Worm (Caenorhabditis elegans) whole organism, young adult: ENCODE measurements around the gene C06H5.8.
"Not testable (repeated sequence)": the region's sequence is repeated elsewhere in the genome, so short reads cannot be mapped to it uniquely, and the experiment has no call there.

ENCODE experiments used
- B0035.1 ChIP-seq: sonication (generic microtip); optimal IDR thresholded peaks from 2 replicates; lab custom pipeline; 2016; ENCODE audit warnings: missing genetic modification characterization, mild to moderate bottlenecking, missing compliant biosample characterization, missing genotype, missing genetic modification reagents
- B0261.1 ChIP-seq: sonication (generic microtip); optimal IDR thresholded peaks from 2 replicates; lab custom pipeline; 2016; ENCODE audit warnings: mild to moderate bottlenecking, missing genetic modification characterization, moderate library complexity, missing compliant biosample characterization
- D2030.7 ChIP-seq: fragments of 200-800 bp; sonication (Bioruptor generic); IDR thresholded peaks from 2 replicates; pipeline ENCODE4 v1.3.6; 2022; ENCODE audit warnings: missing genetic modification reagents, missing genetic modification characterization, missing compliant biosample characterization
- F33H1.4 ChIP-seq: fragments of 200-800 bp; sonication (Bioruptor generic); IDR thresholded peaks from 2 replicates; pipeline ENCODE4 v1.3.6; 2022; ENCODE audit warnings: missing genetic modification reagents, missing genetic modification characterization, missing compliant biosample characterization
- F49E8.2 ChIP-seq: sonication (generic microtip); optimal IDR thresholded peaks from 3 replicates; lab custom pipeline; 2017; ENCODE audit warnings: missing genetic modification characterization, mild to moderate bottlenecking, missing compliant biosample characterization, antibody characterized with exemption, moderate library complexity; ENCODE audit not compliant: insufficient read depth
- F57C9.4 ChIP-seq: sonication (generic microtip); optimal IDR thresholded peaks from 2 replicates; lab custom pipeline; 2017; ENCODE audit warnings: mild to moderate bottlenecking, missing genetic modification characterization, missing compliant biosample characterization
- Y53G8AR.9 ChIP-seq: fragments of 200-800 bp; sonication (Bioruptor generic); conservative IDR thresholded peaks from 2 replicates; pipeline ENCODE4 v1.3.6; 2022; ENCODE audit warnings: missing genetic modification reagents, missing genetic modification characterization, missing compliant biosample characterization
- akir-1 ChIP-seq: fragments of 200-800 bp; sonication (Bioruptor generic); optimal IDR thresholded peaks from 2 replicates; lab custom pipeline; 2018; ENCODE audit warnings: mild to moderate bottlenecking, missing genetic modification characterization, moderate library complexity, missing compliant biosample characterization
- ama-1 ChIP-seq, 3 experiments: fragments of 150-350 bp in 1 of 3; sonication (generic microtip) in 2 of 3; optimal IDR thresholded peaks; 2 replicates each; lab custom pipeline; 2014 to 2018; ENCODE audit warnings: missing biosample characterization in 2 of 3, missing genetic modification characterization in 2 of 3, missing genetic modification reagents in 2 of 3
- attf-3 ChIP-seq: fragments of 200-800 bp; sonication (Bioruptor generic); conservative IDR thresholded peaks from 2 replicates; pipeline ENCODE4 v1.3.6; 2022; ENCODE audit warnings: missing genetic modification reagents, missing genetic modification characterization, missing compliant biosample characterization
- attf-6 ChIP-seq: fragments of 200-800 bp; sonication (Bioruptor generic); IDR thresholded peaks from 2 replicates; pipeline ENCODE4 v1.3.6; 2022; ENCODE audit warnings: missing genetic modification reagents, missing genetic modification characterization, missing compliant biosample characterization
- cebp-1 ChIP-seq, 2 experiments: fragments of 200-800 bp in 1 of 2; sonication (Bioruptor generic) in 1 of 2; sonication (generic microtip) in 1 of 2; IDR thresholded peaks in 1 of 2; optimal IDR thresholded peaks in 1 of 2; 2 replicates each; pipeline versions ENCODE4 v1.3.6 to Lab custom; 2017 to 2022; ENCODE audit warnings: missing compliant biosample characterization in 2 of 2, missing genetic modification characterization in 2 of 2, mild to moderate bottlenecking in 1 of 2, missing genetic modification reagents in 1 of 2, moderate library complexity in 1 of 2
- ceh-40 ChIP-seq: fragments of 200-800 bp; sonication (Bioruptor generic); IDR thresholded peaks from 2 replicates; pipeline ENCODE4 v1.3.6; 2022; ENCODE audit warnings: missing genetic modification characterization, missing compliant biosample characterization
- dpff-1 ChIP-seq: sonication (generic microtip); optimal IDR thresholded peaks from 2 replicates; lab custom pipeline; 2017; ENCODE audit warnings: mild to moderate bottlenecking, missing genetic modification characterization, missing compliant biosample characterization
- dpl-1 ChIP-seq: fragments of 150-350 bp; optimal IDR thresholded peaks from 2 replicates; lab custom pipeline; 2014; ENCODE audit warnings: missing biosample characterization, missing genetic modification reagents, missing genetic modification characterization
- egl-44 ChIP-seq: fragments of 200-800 bp; sonication (Bioruptor generic); IDR thresholded peaks from 2 replicates; pipeline ENCODE4 v1.3.6; 2022; ENCODE audit warnings: missing genetic modification reagents, missing genetic modification characterization, missing compliant biosample characterization
- egrh-3 ChIP-seq: fragments of 200-800 bp; sonication (Bioruptor generic); IDR thresholded peaks from 2 replicates; pipeline ENCODE4 v1.3.6; 2022; ENCODE audit warnings: missing genetic modification reagents, missing genetic modification characterization, missing compliant biosample characterization
- him-1 ChIP-seq: sonication (generic microtip); optimal IDR thresholded peaks from 2 replicates; lab custom pipeline; 2016; ENCODE audit warnings: missing genotype, missing genetic modification reagents, missing genetic modification characterization, missing compliant biosample characterization
- hlh-26 ChIP-seq: fragments of 200-800 bp; sonication (Bioruptor generic); conservative IDR thresholded peaks from 2 replicates; pipeline ENCODE4 v1.3.6; 2022; ENCODE audit warnings: missing genetic modification reagents, missing genetic modification characterization, missing compliant biosample characterization
- hmg-1.2 ChIP-seq: fragments of 200-800 bp; sonication (Bioruptor generic); IDR thresholded peaks from 2 replicates; pipeline ENCODE4 v1.3.6; 2022; ENCODE audit warnings: missing genetic modification reagents, missing genetic modification characterization, missing compliant biosample characterization
- hmg-20 ChIP-seq: fragments of 200-800 bp; sonication (Bioruptor generic); IDR thresholded peaks from 2 replicates; pipeline ENCODE4 v1.3.6; 2022; ENCODE audit warnings: missing genetic modification reagents, missing genetic modification characterization, missing compliant biosample characterization
- lir-1 ChIP-seq: fragments of 200-800 bp; sonication (Bioruptor generic); conservative IDR thresholded peaks from 2 replicates; pipeline ENCODE4 v1.3.6; 2022; ENCODE audit warnings: missing genetic modification reagents, missing genetic modification characterization, missing compliant biosample characterization
- lsl-1 ChIP-seq: fragments of 200-800 bp; sonication (Bioruptor generic); optimal IDR thresholded peaks from 2 replicates; lab custom pipeline; 2018; ENCODE audit warnings: mild to moderate bottlenecking, missing genetic modification characterization, moderate library complexity, missing compliant biosample characterization
- lsy-27 ChIP-seq: sonication (generic microtip); optimal IDR thresholded peaks from 2 replicates; lab custom pipeline; 2017; ENCODE audit warnings: missing genetic modification characterization, mild to moderate bottlenecking, missing compliant biosample characterization, antibody characterized with exemption, missing genotype, borderline replicate concordance; ENCODE audit not compliant: insufficient read depth
- madf-6 ChIP-seq: fragments of 200-800 bp; sonication (Bioruptor generic); IDR thresholded peaks from 2 replicates; pipeline ENCODE4 v1.3.6; 2022; ENCODE audit warnings: missing genetic modification reagents, missing genetic modification characterization, missing compliant biosample characterization
- madf-8 ChIP-seq: fragments of 200-800 bp; sonication (Bioruptor generic); conservative IDR thresholded peaks from 2 replicates; pipeline ENCODE4 v1.3.6; 2022; ENCODE audit warnings: missing genetic modification reagents, missing genetic modification characterization, missing compliant biosample characterization
- mcd-1 ChIP-seq: fragments of 200-800 bp; sonication (Bioruptor generic); IDR thresholded peaks from 2 replicates; pipeline ENCODE4 v1.3.6; 2022; ENCODE audit warnings: missing genetic modification reagents, missing genetic modification characterization, missing compliant biosample characterization
- mxl-1 ChIP-seq: sonication (generic microtip); optimal IDR thresholded peaks from 2 replicates; lab custom pipeline; 2016; ENCODE audit warnings: missing genetic modification characterization, missing compliant biosample characterization
- rpc-1 ChIP-seq, 2 experiments: fragments of 150-350 bp in 1 of 2; sonication (generic microtip) in 1 of 2; optimal IDR thresholded peaks; 2 replicates each; lab custom pipeline; 2014 to 2018; ENCODE audit warnings: missing biosample characterization in 1 of 2, missing genetic modification characterization in 1 of 2, missing genetic modification reagents in 1 of 2, missing genotype in 1 of 2
- sdz-38 ChIP-seq: sonication (generic microtip); optimal IDR thresholded peaks from 2 replicates; lab custom pipeline; 2016; ENCODE audit warnings: missing genotype, missing genetic modification characterization, missing compliant biosample characterization
- snpc-1.3 ChIP-seq: sonication (generic microtip); optimal IDR thresholded peaks from 2 replicates; lab custom pipeline; 2017; ENCODE audit warnings: missing genetic modification characterization, mild to moderate bottlenecking, missing compliant biosample characterization, antibody characterized with exemption, moderate library complexity, missing genotype, missing genetic modification reagents; ENCODE audit not compliant: insufficient read depth
- tbp1 ChIP-seq: fragments of 200-800 bp; sonication (Bioruptor generic); optimal IDR thresholded peaks from 2 replicates; lab custom pipeline; 2018; ENCODE audit warnings: mild to moderate bottlenecking, missing genetic modification characterization, missing compliant biosample characterization
- tbx-9 ChIP-seq: sonication (generic microtip); optimal IDR thresholded peaks from 2 replicates; lab custom pipeline; 2016; ENCODE audit warnings: borderline replicate concordance, missing genetic modification characterization, inconsistent platforms, missing compliant biosample characterization
- unc-130 ChIP-seq: sonication (generic microtip); optimal IDR thresholded peaks from 2 replicates; lab custom pipeline; 2016; ENCODE audit warnings: missing genetic modification reagents, missing genetic modification characterization, missing compliant biosample characterization
- xnd-1 ChIP-seq: sonication (generic microtip); optimal IDR thresholded peaks from 2 replicates; lab custom pipeline; 2016; ENCODE audit warnings: missing genotype, missing genetic modification reagents, missing genetic modification characterization, missing compliant biosample characterization
- zfh-2 ChIP-seq: fragments of 200-800 bp; sonication (Bioruptor generic); conservative IDR thresholded peaks from 2 replicates; pipeline ENCODE4 v1.3.6; 2022; ENCODE audit warnings: missing genetic modification reagents, missing genetic modification characterization, missing compliant biosample characterization
- ztf-22 ChIP-seq: fragments of 200-800 bp; sonication (Bioruptor generic); optimal IDR thresholded peaks from 2 replicates; lab custom pipeline; 2018; ENCODE audit warnings: mild to moderate bottlenecking, missing genetic modification characterization, moderate library complexity, missing compliant biosample characterization
- ztf-28 ChIP-seq: fragments of 200-800 bp; sonication (Bioruptor generic); IDR thresholded peaks from 2 replicates; pipeline ENCODE4 v1.3.6; 2022; ENCODE audit warnings: missing genetic modification reagents, missing genetic modification characterization, missing compliant biosample characterization

C06H5.8 gene

DNA sequence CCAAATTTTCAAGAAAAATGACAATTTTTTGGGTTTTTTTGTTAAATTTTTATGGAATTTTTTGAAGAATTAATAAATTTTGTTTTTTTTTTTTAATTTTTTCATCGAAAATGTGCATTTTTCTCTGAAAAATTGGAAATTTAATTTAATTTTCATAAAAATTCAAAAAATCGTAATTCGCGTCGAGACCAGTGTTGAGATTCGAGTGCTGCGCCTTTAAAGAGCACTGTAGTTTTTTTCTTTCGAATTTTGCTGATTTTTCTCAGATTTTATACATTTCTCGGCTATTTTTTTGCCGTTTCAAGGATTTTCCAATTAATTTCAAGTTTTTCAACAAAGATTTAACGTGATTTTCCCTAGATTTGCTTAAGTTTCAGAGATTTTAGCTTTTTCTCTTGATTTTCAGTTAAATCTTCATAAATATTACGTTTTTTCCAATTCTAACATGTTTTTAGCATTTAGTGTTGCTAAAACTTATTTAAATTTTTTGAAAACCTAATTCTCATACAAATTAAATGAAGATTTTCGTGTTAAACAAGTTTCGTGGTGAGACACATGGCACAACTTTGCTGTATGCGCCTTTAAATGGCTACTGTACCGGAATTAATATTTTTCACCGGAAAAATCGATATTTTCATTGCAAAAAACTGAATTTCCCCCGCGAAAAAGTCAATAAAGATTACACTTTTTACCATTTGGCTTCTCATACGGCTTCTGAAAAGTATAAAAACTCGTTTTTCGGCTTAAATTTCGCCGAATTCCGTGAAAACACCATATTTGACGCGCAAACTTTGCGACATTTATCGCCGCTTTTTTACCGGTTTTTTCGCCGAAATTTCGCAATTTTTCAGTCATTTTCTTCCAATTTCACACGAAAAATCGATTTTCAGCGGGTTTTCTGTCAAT lies 5.5 kb downstream of the C06H5.8 start, which contains the start of gene usp-50:
usp-50 (plus strand) TSS at position 822 of the 906 bp plus-strand sequence.
- peak; percentile 81 for TF ChIP-seq madf-6 (GFP tag; lab: Robert Waterston, UW)
- TF ChIP-seq xnd-1 (tag; lab: Kevin White, UChicago): peak; percentile 88
- TF ChIP-seq D2030.7 (GFP tag; lab: Robert Waterston, UW): 0 out of 2 replicates have a peak, but pooled peaks have one; percentile 14
- TF ChIP-seq lsl-1 (GFP tag; lab: Kevin White, UChicago): peak; percentile 83
- TF ChIP-seq madf-8 (GFP tag; lab: Robert Waterston, UW): peak; percentile 53
- peak; percentile 14 for TF ChIP-seq him-1 (tag; lab: Kevin White, UChicago)
- TF ChIP-seq F33H1.4 (GFP tag; lab: Robert Waterston, UW): peak; percentile 85
- TF ChIP-seq cebp-1 (GFP tag; IDR thresholded peaks at IDR 0.05; lab: Robert Waterston, UW): not testable (repeated sequence)
- peak; percentile 49 for TF ChIP-seq cebp-1 (tag; optimal IDR thresholded peaks at IDR 0.05; lab: Kevin White, UChicago)
- peak; percentile 41; the same call in 1 of the 2 replicates for TF ChIP-seq mcd-1

DNA sequence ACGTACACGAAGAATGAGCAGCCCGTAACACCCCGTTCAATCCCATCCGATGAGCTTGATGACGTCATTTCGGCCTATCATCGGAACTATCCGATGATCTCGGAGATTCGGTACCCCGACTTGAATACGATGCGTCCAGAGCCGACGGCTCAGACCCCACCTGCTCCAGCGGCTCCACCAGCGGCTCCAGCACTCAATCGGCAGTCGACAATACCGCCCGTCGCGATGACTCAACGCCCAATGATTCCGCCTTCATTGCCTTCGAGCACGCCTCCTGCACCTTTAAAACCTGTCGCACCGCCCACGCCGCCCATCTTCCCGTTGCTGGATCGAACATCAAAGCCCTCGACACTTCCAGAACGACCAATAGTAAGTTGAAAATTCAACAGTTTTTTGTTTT lies 9.3 kb downstream of the C06H5.8 start:
- no peak for TF ChIP-seq B0035.1 (tag; lab: Kevin White, UChicago)
- no peak for TF ChIP-seq tbp1 (GFP tag; lab: Kevin White, UChicago)
- TF ChIP-seq egl-44 (GFP tag; lab: Robert Waterston, UW): no peak
- TF ChIP-seq cebp-1 (GFP tag; IDR thresholded peaks at IDR 0.05; lab: Robert Waterston, UW): no peak
- no peak for TF ChIP-seq cebp-1 (tag; optimal IDR thresholded peaks at IDR 0.05; lab: Kevin White, UChicago)
- TF ChIP-seq sdz-38 (tag; lab: Kevin White, UChicago): no peak
- TF ChIP-seq mxl-1 (tag; lab: Kevin White, UChicago): no peak
- no peak for TF ChIP-seq F57C9.4 (tag; lab: Kevin White, UChicago)
- TF ChIP-seq egrh-3 (GFP tag; lab: Robert Waterston, UW): peak; percentile 48; the same call in 1 of the 2 replicates
- TF ChIP-seq lsy-27 (tag; lab: Kevin White, UChicago): no peak
- no peak for TF ChIP-seq attf-6 (GFP tag; lab: Robert Waterston, UW)
- TF ChIP-seq zfh-2 (GFP tag; lab: Robert Waterston, UW): peak; percentile 91
- TF ChIP-seq, all 124 proteins: peak for 2

DNA sequence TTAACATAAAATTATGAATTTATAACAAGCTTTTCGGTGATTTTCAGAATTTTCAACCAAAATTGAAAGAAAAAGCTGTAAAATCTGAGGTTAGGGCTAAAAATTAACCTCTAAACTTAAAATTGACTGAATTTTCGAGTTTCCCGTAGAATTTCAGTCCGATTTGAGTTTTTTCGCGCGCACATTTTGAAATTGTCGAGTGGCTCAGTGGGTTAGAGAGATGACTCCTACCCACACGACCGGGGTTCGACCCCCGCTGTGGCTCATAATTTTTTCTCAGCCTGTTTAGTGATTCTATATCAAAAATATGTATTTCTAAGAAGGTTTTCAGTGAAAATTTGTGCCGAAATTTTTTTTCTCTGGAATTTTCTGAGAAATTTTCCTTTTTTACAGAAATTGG lies 13.0 kb downstream of the C06H5.8 start:
- TF ChIP-seq dpff-1 (tag; lab: Kevin White, UChicago) (no peak), him-1 (tag; lab: Kevin White, UChicago) (peak; percentile 10), tbp1 (GFP tag; lab: Kevin White, UChicago) (peak; percentile 70), B0261.1 (tag; lab: Kevin White, UChicago) (peak; percentile 31), rpc-1 (optimal IDR thresholded peaks at IDR 0.05; lab: Kevin White, UChicago) (peak; percentile 3), rpc-1 (tag; optimal IDR thresholded peaks at IDR 0.05; lab: Kevin White, UChicago) (peak; percentile 58)

DNA sequence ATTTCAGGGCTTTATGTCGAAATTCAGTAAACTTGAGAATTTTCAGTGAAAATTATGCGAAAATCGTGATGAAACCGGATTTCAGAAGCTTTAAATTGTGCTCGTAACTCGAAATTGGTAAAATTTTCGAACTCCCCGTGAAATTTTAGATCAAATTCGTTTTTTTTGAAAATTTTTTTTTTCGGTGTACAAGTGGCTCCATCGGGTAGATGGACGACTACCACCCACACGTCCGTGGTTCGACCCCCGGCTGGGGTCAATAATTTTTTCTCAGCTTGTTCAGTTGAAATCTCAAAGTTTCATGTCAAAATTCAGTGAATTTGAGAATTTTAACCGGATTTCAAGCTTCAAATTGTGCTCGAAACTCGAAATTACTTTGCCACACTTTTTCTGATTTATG lies 17.0 kb downstream of the C06H5.8 start:
- no peak for TF ChIP-seq tbx-9
- no peak for TF ChIP-seq ztf-28 (GFP tag; lab: Robert Waterston, UW)
- TF ChIP-seq dpl-1 (GFP tag; lab: Kevin White, UChicago): no peak
- TF ChIP-seq akir-1: no peak
- TF ChIP-seq lir-1 (GFP tag; lab: Robert Waterston, UW): no peak
- TF ChIP-seq ztf-22: no peak
- TF ChIP-seq ama-1 (optimal IDR thresholded peaks at IDR 0.05; lab: Kevin White, UChicago): no peak
- peak in 1 of 2 experiments; percentile 20 for TF ChIP-seq ama-1 (GFP tag; optimal IDR thresholded peaks at IDR 0.05; lab: Kevin White, UChicago)
- no peak for TF ChIP-seq attf-3 (GFP tag; lab: Robert Waterston, UW)
- no peak for TF ChIP-seq hlh-26 (GFP tag; lab: Robert Waterston, UW)
- TF ChIP-seq hmg-20: no peak
- TF ChIP-seq mcd-1: peak; percentile 23; the same call in 1 of the 2 replicates
- TF ChIP-seq F49E8.2: peak; percentile 2
- TF ChIP-seq unc-130 (GFP tag; lab: Kevin White, UChicago): no peak
- TF ChIP-seq Y53G8AR.9 (GFP tag; lab: Robert Waterston, UW): 0 out of 2 replicates have a peak, but pooled peaks have one; percentile 24
- no peak for TF ChIP-seq ceh-40
- no peak for TF ChIP-seq snpc-1.3
- TF ChIP-seq hmg-1.2 (GFP tag; lab: Robert Waterston, UW): 0 out of 2 replicates have a peak, but pooled peaks have one; percentile 16
